Worm (Caenorhabditis elegans) whole organism, L3 larva: ENCODE measurements around the gene C01G12.3.

ENCODE experiments used
- aly-2 ChIP-seq: fragments of 150-350 bp; optimal IDR thresholded peaks from 2 replicates; lab custom pipeline; 2014; ENCODE audit warnings: missing biosample characterization, missing genetic modification characterization
- nhr-11 ChIP-seq: fragments of 150-350 bp; optimal IDR thresholded peaks from 2 replicates; lab custom pipeline; 2014; ENCODE audit warnings: missing biosample characterization, missing genetic modification characterization
- nhr-25 ChIP-seq: sonication (generic microtip); optimal IDR thresholded peaks from 2 replicates; lab custom pipeline; 2017; ENCODE audit warnings: missing biosample characterization, missing genetic modification characterization
- pha-4 ChIP-seq: fragments of 150-350 bp; optimal IDR thresholded peaks from 2 replicates; lab custom pipeline; 2014; ENCODE audit warnings: missing biosample characterization, missing genetic modification reagents, missing genetic modification characterization
- pqm-1 ChIP-seq: fragments of 150-350 bp; optimal IDR thresholded peaks from 2 replicates; lab custom pipeline; 2017; ENCODE audit warnings: missing biosample characterization, missing genetic modification characterization, inconsistent platforms
- ztf-11 ChIP-seq: fragments of 150-350 bp; optimal IDR thresholded peaks from 2 replicates; lab custom pipeline; 2014; ENCODE audit warnings: missing biosample characterization, missing genetic modification characterization
- ztf-4 ChIP-seq: fragments of 150-350 bp; optimal IDR thresholded peaks from 2 replicates; lab custom pipeline; 2014; ENCODE audit warnings: missing biosample characterization, missing genetic modification characterization

DNA sequence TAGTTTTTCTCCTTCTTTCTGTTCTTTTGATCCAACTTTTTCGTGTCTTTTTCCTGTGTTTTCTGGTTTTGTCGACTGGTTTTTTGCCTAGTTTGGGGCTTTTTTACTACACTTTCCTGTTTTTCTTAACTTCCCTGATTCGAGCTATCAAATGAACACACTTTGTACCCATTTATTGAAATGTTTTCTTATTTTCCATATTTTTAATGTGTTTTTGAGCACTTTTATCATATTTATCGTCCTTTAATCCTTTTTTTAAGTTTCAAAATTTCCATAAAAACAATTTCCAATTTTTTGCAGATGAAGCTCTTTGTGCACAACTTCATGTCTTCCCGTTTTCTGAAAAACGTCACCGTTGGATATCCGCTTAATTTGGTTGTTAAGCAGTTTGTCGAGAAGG, 48.1 kb downstream of the C01G12.3 start, which contains the start of gene C04H5.1:
- no peak for TF ChIP-seq ztf-11 (tag; lab: Kevin White, UChicago)
- TF ChIP-seq nhr-11 (tag; lab: Kevin White, UChicago): no peak
- TF ChIP-seq pha-4 (tag; lab: Kevin White, UChicago): no peak
- TF ChIP-seq aly-2: no peak
- TF ChIP-seq nhr-25 (tag; lab: Kevin White, UChicago): no peak
- TF ChIP-seq pqm-1 (tag; lab: Kevin White, UChicago): no peak
- no peak for TF ChIP-seq ztf-4 (tag; lab: Kevin White, UChicago)
